Fruit fly (Drosophila melanogaster): ENCODE data around the gene Ptp10D.

Ptp10D gene

dm6 chrX:11709799-11710720 lies 88.2 kb downstream of the Ptp10D start, which contains the start of gene FucT6:
Gene FucT6 (minus strand): TSS chrX:11709951.
- TF ChIP-seq rn (GFP tag; IDR thresholded peaks at IDR 0.05): no peak
- no peak for TF ChIP-seq CG14655 (GFP tag; optimal IDR thresholded peaks at IDR 0.05)
- peak; percentile 27 for TF ChIP-seq CG13204 (GFP tag; optimal IDR thresholded peaks at IDR 0.05)
- TF ChIP-seq D1 (tag; optimal IDR thresholded peaks at IDR 0.05): no peak
- no peak for TF ChIP-seq Snoo (tag; optimal IDR thresholded peaks at IDR 0.05)
- TF ChIP-seq CG34367 (tag; optimal IDR thresholded peaks at IDR 0.05): no peak
- no peak for TF ChIP-seq CG17806 (tag; optimal IDR thresholded peaks at IDR 0.05)
- TF ChIP-seq CG4496 (GFP tag; IDR thresholded peaks at IDR 0.05): peak; percentile 74; the same call in 2 of the 3 replicates
- peak; percentile 59; the same call in 1 of the 3 replicates for TF ChIP-seq fd96Ca (GFP tag; IDR thresholded peaks at IDR 0.05)
- peak; percentile 39 for TF ChIP-seq Pif1A (GFP tag; optimal IDR thresholded peaks at IDR 0.05)
- no peak for TF ChIP-seq gl (tag; optimal IDR thresholded peaks at IDR 0.05)
- TF ChIP-seq EcR (GFP tag; optimal IDR thresholded peaks at IDR 0.05): peak; percentile 4
- peak; percentile 15 for TF ChIP-seq Pif1B (GFP tag; optimal IDR thresholded peaks at IDR 0.05)
- TF ChIP-seq Ets98B (GFP tag; IDR thresholded peaks at IDR 0.05): peak; percentile 69
- TF ChIP-seq CG32121 (GFP tag; IDR thresholded peaks at IDR 0.05): peak; percentile 73
- TF ChIP-seq CG15710 (tag; optimal IDR thresholded peaks at IDR 0.05): peak; percentile 7
- TF ChIP-seq CG10348 (GFP tag; IDR thresholded peaks at IDR 0.05): no peak
- TF ChIP-seq CG9948 (tag; optimal IDR thresholded peaks at IDR 0.05): peak; percentile 1
- peak; percentile 13 for TF ChIP-seq CG8159 (tag; optimal IDR thresholded peaks at IDR 0.05)
- peak; percentile 55 for TF ChIP-seq CG12605 (GFP tag; IDR thresholded peaks at IDR 0.05)
- peak; percentile 16 for TF ChIP-seq CG8301 (tag; optimal IDR thresholded peaks at IDR 0.05)

DNA sequence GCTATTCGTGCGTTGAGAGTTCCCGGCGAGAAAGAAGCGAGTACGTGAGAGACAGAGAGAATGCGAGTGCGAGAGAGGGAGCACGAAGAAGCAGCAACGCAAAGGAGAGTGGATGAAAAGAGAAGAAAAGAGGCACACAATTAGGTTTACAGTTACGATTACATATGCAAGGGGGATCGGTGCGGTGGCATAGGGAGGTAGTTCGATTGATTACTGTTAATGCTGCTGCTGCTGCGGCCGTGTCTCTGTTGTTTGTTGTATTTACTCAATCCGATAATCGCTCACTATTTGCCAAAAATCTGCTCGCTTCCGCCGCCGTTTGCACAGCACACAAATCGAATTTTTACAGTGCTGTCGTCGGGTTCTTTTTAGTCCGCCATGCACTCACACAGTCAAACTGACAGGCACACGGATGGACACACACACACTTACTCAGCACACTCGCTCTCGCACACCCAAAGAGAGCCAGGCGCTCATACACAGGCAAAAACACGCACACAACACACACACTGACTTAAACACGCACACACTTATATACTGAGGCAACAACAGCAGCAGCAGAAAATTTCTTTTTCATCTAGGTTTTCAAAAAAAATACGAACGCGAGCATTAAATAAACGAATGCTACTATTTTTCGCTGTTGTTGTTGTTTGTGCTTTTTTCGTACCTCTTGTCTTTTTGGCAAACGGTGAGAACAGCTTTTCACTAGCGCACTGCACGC lies 92.2 kb downstream of the Ptp10D start:
- TF ChIP-seq Snoo (tag; optimal IDR thresholded peaks at IDR 0.05) (no peak), CG10348 (GFP tag; IDR thresholded peaks at IDR 0.05) (no peak), D1 (tag; optimal IDR thresholded peaks at IDR 0.05) (no peak), Ets98B (GFP tag; IDR thresholded peaks at IDR 0.05) (no peak; the same call in 1 of the 2 replicates), CG14655 (GFP tag; optimal IDR thresholded peaks at IDR 0.05) (peak; percentile 59), gl (tag; optimal IDR thresholded peaks at IDR 0.05) (peak; percentile 8), rn (GFP tag; IDR thresholded peaks at IDR 0.05) (no peak), EcR (GFP tag; optimal IDR thresholded peaks at IDR 0.05) (peak; percentile 0), Pif1B (GFP tag; optimal IDR thresholded peaks at IDR 0.05) (no peak), CG34367 (tag; optimal IDR thresholded peaks at IDR 0.05) (peak; percentile 18), CG8301 (tag; optimal IDR thresholded peaks at IDR 0.05) (peak; percentile 22), CG32121 (GFP tag; IDR thresholded peaks at IDR 0.05) (no peak), CG13204 (GFP tag; optimal IDR thresholded peaks at IDR 0.05) (peak; percentile 40), CG15710 (tag; optimal IDR thresholded peaks at IDR 0.05) (peak; percentile 27), fd96Ca (GFP tag; IDR thresholded peaks at IDR 0.05) (peak; percentile 55; the same call in 1 of the 3 replicates), CG17806 (tag; optimal IDR thresholded peaks at IDR 0.05) (no peak), CG8159 (tag; optimal IDR thresholded peaks at IDR 0.05) (peak; percentile 35), CG12605 (GFP tag; IDR thresholded peaks at IDR 0.05) (no peak; the same call in 1 of the 2 replicates), CG9948 (tag; optimal IDR thresholded peaks at IDR 0.05) (no peak), CG4496 (GFP tag; IDR thresholded peaks at IDR 0.05) (peak; percentile 59; the same call in 1 of the 3 replicates)

DNA sequence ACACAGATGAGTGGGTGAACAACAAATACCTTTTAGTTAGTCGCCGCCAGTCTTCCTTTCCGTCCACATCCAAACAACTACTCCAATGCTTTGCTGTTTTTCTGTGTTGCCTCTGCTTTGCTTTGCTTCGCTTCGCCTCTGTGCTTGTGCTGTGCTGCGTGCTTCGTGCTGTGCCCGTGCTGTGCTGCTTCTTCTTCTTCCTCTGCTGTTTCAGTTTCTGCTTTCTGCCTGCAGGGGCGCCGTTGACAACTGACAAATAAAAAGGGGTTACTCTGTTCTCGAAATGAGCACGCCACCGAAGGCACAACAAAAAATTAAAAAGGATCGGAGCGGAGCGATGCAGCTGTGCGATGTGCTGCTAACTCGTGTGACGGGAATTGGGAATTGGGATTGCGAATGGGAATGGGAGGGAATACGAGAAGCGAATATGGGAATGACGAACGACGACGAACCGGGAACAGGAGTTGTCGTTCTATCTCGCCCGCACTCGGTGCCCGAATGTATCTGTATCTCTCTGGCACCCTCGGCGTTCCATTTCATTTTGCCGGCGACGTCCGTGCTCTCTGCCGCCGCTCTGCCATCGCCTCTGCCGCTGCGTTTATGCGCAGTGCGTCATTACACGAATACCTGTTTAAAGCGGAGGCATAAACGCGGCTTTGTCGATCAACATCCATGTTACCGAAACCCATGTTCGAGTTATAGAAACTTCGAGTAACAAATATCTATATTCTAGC lies 92.9 kb downstream of the Ptp10D start:
- no peak for TF ChIP-seq CG8159 (tag; optimal IDR thresholded peaks at IDR 0.05)
- TF ChIP-seq CG17806 (tag; optimal IDR thresholded peaks at IDR 0.05): peak; percentile 37
- no peak for TF ChIP-seq gl (tag; optimal IDR thresholded peaks at IDR 0.05)
- TF ChIP-seq Ets98B (GFP tag; IDR thresholded peaks at IDR 0.05): peak; percentile 75
- TF ChIP-seq CG12605 (GFP tag; IDR thresholded peaks at IDR 0.05): no peak; the same call in 1 of the 2 replicates
- peak; percentile 66 for TF ChIP-seq CG32121 (GFP tag; IDR thresholded peaks at IDR 0.05)
- TF ChIP-seq EcR (GFP tag; optimal IDR thresholded peaks at IDR 0.05): no peak
- no peak; the same call in 1 of the 2 replicates for TF ChIP-seq CG10348 (GFP tag; IDR thresholded peaks at IDR 0.05)
- no peak for TF ChIP-seq CG14655 (GFP tag; optimal IDR thresholded peaks at IDR 0.05)
- no peak for TF ChIP-seq CG9948 (tag; optimal IDR thresholded peaks at IDR 0.05)
- peak; percentile 59 for TF ChIP-seq Pif1B (GFP tag; optimal IDR thresholded peaks at IDR 0.05)
- TF ChIP-seq CG15710 (tag; optimal IDR thresholded peaks at IDR 0.05): no peak
- no peak for TF ChIP-seq CG34367 (tag; optimal IDR thresholded peaks at IDR 0.05)
- peak; percentile 38; the same call in 1 of the 2 replicates for TF ChIP-seq rn (GFP tag; IDR thresholded peaks at IDR 0.05)
- TF ChIP-seq fd96Ca (GFP tag; IDR thresholded peaks at IDR 0.05): peak; percentile 74
- no peak for TF ChIP-seq CG8301 (tag; optimal IDR thresholded peaks at IDR 0.05)
- peak; percentile 3 for TF ChIP-seq Pif1A (GFP tag; optimal IDR thresholded peaks at IDR 0.05)
- TF ChIP-seq CG13204 (GFP tag; optimal IDR thresholded peaks at IDR 0.05): peak; percentile 8
- TF ChIP-seq CG4496 (GFP tag; IDR thresholded peaks at IDR 0.05): peak; percentile 86; the same call in 2 of the 3 replicates
- no peak for TF ChIP-seq D1 (tag; optimal IDR thresholded peaks at IDR 0.05)
- TF ChIP-seq Snoo (tag; optimal IDR thresholded peaks at IDR 0.05): no peak

DNA sequence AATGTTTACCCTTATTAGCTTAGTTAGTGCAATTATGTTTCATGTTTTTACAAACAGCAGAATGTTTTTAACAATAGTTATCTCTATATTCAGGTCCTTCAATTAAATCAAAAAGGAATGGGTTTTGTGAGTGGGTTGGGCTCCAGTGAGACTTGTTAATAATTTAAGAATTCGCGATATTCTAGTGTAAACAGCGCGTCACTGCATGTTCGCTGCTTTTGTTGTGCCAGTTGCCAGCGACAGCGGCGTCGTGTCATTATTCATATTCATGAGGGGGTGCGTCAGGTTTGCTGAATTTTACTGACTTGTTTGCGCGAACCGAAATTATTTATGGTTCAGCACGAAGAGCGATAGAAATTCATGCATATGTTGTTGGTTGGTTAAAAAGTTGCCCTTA lies 93.4 kb downstream of the Ptp10D start, which contains the start of gene Amun:
Amun (minus strand) TSS at position 303 of the 397 bp plus-strand sequence.
- peak; percentile 52 for TF ChIP-seq CG15710 (tag; optimal IDR thresholded peaks at IDR 0.05)
- TF ChIP-seq CG4496 (GFP tag; IDR thresholded peaks at IDR 0.05): peak; percentile 31
- no peak for TF ChIP-seq EcR (GFP tag; optimal IDR thresholded peaks at IDR 0.05)
- peak; percentile 43 for TF ChIP-seq CG8159 (tag; optimal IDR thresholded peaks at IDR 0.05)
- TF ChIP-seq Pif1B (GFP tag; optimal IDR thresholded peaks at IDR 0.05): peak; percentile 34
- no peak for TF ChIP-seq gl (tag; optimal IDR thresholded peaks at IDR 0.05)
- no peak for TF ChIP-seq CG12605 (GFP tag; IDR thresholded peaks at IDR 0.05)
- peak; percentile 19 for TF ChIP-seq Snoo (tag; optimal IDR thresholded peaks at IDR 0.05)
- TF ChIP-seq CG14655 (GFP tag; optimal IDR thresholded peaks at IDR 0.05): peak; percentile 52
- no peak; the same call in none of the 3 replicates for TF ChIP-seq fd96Ca (GFP tag; IDR thresholded peaks at IDR 0.05)
- no peak for TF ChIP-seq CG10348 (GFP tag; IDR thresholded peaks at IDR 0.05)
- TF ChIP-seq CG17806 (tag; optimal IDR thresholded peaks at IDR 0.05): peak; percentile 47
- TF ChIP-seq CG34367 (tag; optimal IDR thresholded peaks at IDR 0.05): no peak
- peak; percentile 22 for TF ChIP-seq D1 (tag; optimal IDR thresholded peaks at IDR 0.05)
- TF ChIP-seq Ets98B (GFP tag; IDR thresholded peaks at IDR 0.05): no peak
- peak; percentile 45 for TF ChIP-seq Pif1A (GFP tag; optimal IDR thresholded peaks at IDR 0.05)
- peak; percentile 57 for TF ChIP-seq CG8301 (tag; optimal IDR thresholded peaks at IDR 0.05)
- TF ChIP-seq CG9948 (tag; optimal IDR thresholded peaks at IDR 0.05): peak; percentile 44
- TF ChIP-seq CG13204 (GFP tag; optimal IDR thresholded peaks at IDR 0.05): no peak
- TF ChIP-seq CG32121 (GFP tag; IDR thresholded peaks at IDR 0.05): no peak
- no peak for TF ChIP-seq rn (GFP tag; IDR thresholded peaks at IDR 0.05)

Data from whole organism, pupa.